Fruit fly (Drosophila melanogaster) whole organism: ENCODE data around the gene CG11755.

Source experiments
- CG8478 ChIP-seq: fragments of >200 bp; optimal IDR thresholded peaks from 2 replicates; lab custom pipeline; 2018; ENCODE audit warnings: inconsistent platforms
- Dll ChIP-seq: fragments of >200 bp; optimal IDR thresholded peaks from 2 replicates; lab custom pipeline; 2017
- EcR ChIP-seq, 2 experiments: fragments of >200 bp; optimal IDR thresholded peaks; 2 replicates each; lab custom pipeline; 2017; ENCODE audit warnings: missing biosample characterization in 2 of 2, missing genetic modification characterization in 2 of 2, missing genetic modification reagents in 2 of 2
- pan ChIP-seq: fragments of >200 bp; optimal IDR thresholded peaks from 2 replicates; lab custom pipeline; 2017
- psq ChIP-seq: fragments of >200 bp; optimal IDR thresholded peaks from 2 replicates; lab custom pipeline; 2017
- usp ChIP-seq: fragments of >200 bp; optimal IDR thresholded peaks from 2 replicates; lab custom pipeline; 2017; ENCODE audit warnings: missing biosample characterization, missing genetic modification characterization, mixed read lengths

DNA sequence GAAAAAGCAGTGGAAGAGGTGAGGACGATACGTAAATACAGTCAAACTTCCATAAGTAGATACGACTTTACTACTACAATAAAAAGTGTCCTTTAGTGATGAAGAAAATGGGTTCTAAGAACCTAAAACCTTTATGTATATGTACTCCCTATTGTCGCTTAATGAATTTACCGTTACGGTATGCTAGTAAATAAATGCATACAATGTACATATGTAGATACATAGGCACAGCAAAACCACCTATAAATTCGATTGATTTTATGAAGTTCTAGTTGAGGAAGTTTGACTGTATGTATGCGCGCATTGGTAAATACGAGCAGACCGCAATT, 39.8 kb downstream of the CG11755 start:
- TF ChIP-seq usp (GFP tag; lab: Kevin White, UChicago) (no peak), pan (lab: Kevin White, UChicago) (no peak), psq (lab: Kevin White, UChicago) (no peak), EcR (GFP tag; optimal IDR thresholded peaks at IDR 0.05; lab: Kevin White, UChicago) (no peak), CG8478 (lab: Kevin White, UChicago) (no peak), Dll (no peak)
